Fruit fly (Drosophila melanogaster) whole organism, pupa: ENCODE results near the gene CARPA.

Experiments used
- CG10348 ChIP-seq: fragments of 200-800 bp; sonication (Bioruptor generic); IDR thresholded peaks from 2 replicates; pipeline ENCODE4 v1.3.6; 2022; ENCODE audit warnings: missing biosample characterization, missing genetic modification characterization
- CG12605 ChIP-seq: fragments of 200-800 bp; sonication (Bioruptor generic); IDR thresholded peaks from 2 replicates; pipeline ENCODE4 v1.3.6; 2022; ENCODE audit warnings: missing biosample characterization, missing genetic modification characterization
- CG13204 ChIP-seq: fragments of 200-800 bp; sonication (Bioruptor generic); optimal IDR thresholded peaks from 2 replicates; lab custom pipeline; 2018; ENCODE audit warnings: missing biosample characterization, mild to moderate bottlenecking, missing genetic modification characterization, moderate library complexity
- CG14655 ChIP-seq: fragments of 200-800 bp; sonication (Bioruptor generic); optimal IDR thresholded peaks from 3 replicates; lab custom pipeline; 2017; ENCODE audit warnings: mild to moderate bottlenecking, missing biosample characterization, missing genetic modification reagents, missing genetic modification characterization
- CG15710 ChIP-seq: fragments of 200-800 bp; sonication (Bioruptor generic); optimal IDR thresholded peaks from 2 replicates; lab custom pipeline; 2018; ENCODE audit warnings: missing biosample characterization, mild to moderate bottlenecking, missing genetic modification characterization, moderate library complexity
- CG17806 ChIP-seq: fragments of 200-800 bp; sonication (Bioruptor generic); optimal IDR thresholded peaks from 2 replicates; lab custom pipeline; 2018; ENCODE audit warnings: missing biosample characterization, mild to moderate bottlenecking, missing genetic modification characterization, moderate library complexity
- CG32121 ChIP-seq: fragments of 200-800 bp; sonication (Bioruptor generic); IDR thresholded peaks from 2 replicates; pipeline ENCODE4 v1.3.6; 2022; ENCODE audit warnings: missing biosample characterization, missing genetic modification characterization
- CG34367 ChIP-seq: fragments of 200-800 bp; sonication (Bioruptor generic); optimal IDR thresholded peaks from 2 replicates; lab custom pipeline; 2018; ENCODE audit warnings: missing biosample characterization, mild to moderate bottlenecking, missing genetic modification characterization
- CG4496 ChIP-seq: fragments of 200-800 bp; sonication (Bioruptor generic); IDR thresholded peaks from 3 replicates; pipeline ENCODE4 v1.3.6; 2022; ENCODE audit warnings: missing biosample characterization, missing genetic modification characterization
- CG8159 ChIP-seq: fragments of 200-800 bp; sonication (Bioruptor generic); optimal IDR thresholded peaks from 3 replicates; lab custom pipeline; 2018; ENCODE audit warnings: missing biosample characterization, mild to moderate bottlenecking, missing genetic modification characterization, moderate library complexity
- CG8301 ChIP-seq: fragments of 200-800 bp; sonication (Bioruptor generic); optimal IDR thresholded peaks from 2 replicates; lab custom pipeline; 2018; ENCODE audit warnings: missing biosample characterization, mild to moderate bottlenecking, missing genetic modification characterization
- CG9948 ChIP-seq: fragments of 200-800 bp; sonication (Bioruptor generic); optimal IDR thresholded peaks from 2 replicates; lab custom pipeline; 2018; ENCODE audit warnings: missing biosample characterization, mild to moderate bottlenecking, missing genetic modification characterization, moderate library complexity
- D1 ChIP-seq: fragments of 200-800 bp; sonication (Bioruptor generic); optimal IDR thresholded peaks from 2 replicates; lab custom pipeline; 2018; ENCODE audit warnings: missing biosample characterization, mild to moderate bottlenecking, missing genetic modification characterization, moderate library complexity
- EcR ChIP-seq: fragments of 200-800 bp; sonication (Bioruptor generic); optimal IDR thresholded peaks from 3 replicates; lab custom pipeline; 2019; ENCODE audit warnings: missing biosample characterization, missing genetic modification characterization, mild to moderate bottlenecking, moderate library complexity, missing genetic modification reagents
- Ets98B ChIP-seq: fragments of 200-800 bp; sonication (Bioruptor generic); IDR thresholded peaks from 2 replicates; pipeline ENCODE4 v1.3.6; 2022; ENCODE audit warnings: missing biosample characterization, missing genetic modification characterization
- Pif1A ChIP-seq: fragments of 200-800 bp; sonication (Bioruptor generic); optimal IDR thresholded peaks from 3 replicates; lab custom pipeline; 2016; ENCODE audit warnings: missing biosample characterization, missing genetic modification characterization
- Pif1B ChIP-seq: fragments of 200-800 bp; sonication (Bioruptor generic); optimal IDR thresholded peaks from 3 replicates; lab custom pipeline; 2016; ENCODE audit warnings: missing biosample characterization, missing genetic modification characterization
- Snoo ChIP-seq: fragments of 200-800 bp; sonication (Bioruptor generic); optimal IDR thresholded peaks from 3 replicates; lab custom pipeline; 2017; ENCODE audit warnings: missing biosample characterization, mild to moderate bottlenecking, missing genetic modification characterization, inconsistent platforms
- fd96Ca ChIP-seq: fragments of 200-800 bp; sonication (Bioruptor generic); IDR thresholded peaks from 3 replicates; pipeline ENCODE4 v1.3.6; 2022; ENCODE audit warnings: missing biosample characterization, missing genetic modification characterization
- gl ChIP-seq: fragments of 200-800 bp; sonication (Bioruptor generic); optimal IDR thresholded peaks from 2 replicates; lab custom pipeline; 2018; ENCODE audit warnings: missing biosample characterization, mild to moderate bottlenecking, missing genetic modification characterization
- rn ChIP-seq: fragments of 200-800 bp; sonication (Bioruptor generic); IDR thresholded peaks from 2 replicates; pipeline ENCODE4 v1.3.6; 2022; ENCODE audit warnings: missing biosample characterization, missing genetic modification characterization

Gene CARPA

DNA sequence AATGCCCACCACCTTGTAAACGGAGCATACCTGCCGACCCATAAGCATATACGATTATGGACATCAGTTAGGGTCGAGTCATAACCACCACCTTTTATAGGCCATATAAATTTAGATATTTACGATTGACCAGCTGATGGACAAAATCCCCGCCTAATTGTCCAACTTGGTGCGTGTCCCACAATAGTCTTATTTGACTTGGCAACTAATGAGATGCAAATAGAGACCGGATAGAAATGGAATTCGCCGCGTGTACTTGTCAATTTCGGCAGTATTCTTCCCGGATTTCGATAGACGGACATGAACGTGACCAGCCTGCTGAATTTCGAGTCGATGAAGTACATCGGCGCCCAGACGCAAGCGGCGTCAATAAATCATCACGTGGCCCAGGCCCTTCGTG lies 58.4 kb downstream of the CARPA start, which contains the start of gene Ir7g:
TSS of gene Ir7g (plus strand) at position 301 of the 400 bp plus-strand sequence.
- TF ChIP-seq CG32121 (GFP tag; lab: Robert Waterston, UW) (no peak), CG8301 (tag; lab: Kevin White, UChicago) (no peak), CG15710 (tag; lab: Kevin White, UChicago) (no peak), CG14655 (GFP tag; lab: Kevin White, UChicago) (no peak)

DNA sequence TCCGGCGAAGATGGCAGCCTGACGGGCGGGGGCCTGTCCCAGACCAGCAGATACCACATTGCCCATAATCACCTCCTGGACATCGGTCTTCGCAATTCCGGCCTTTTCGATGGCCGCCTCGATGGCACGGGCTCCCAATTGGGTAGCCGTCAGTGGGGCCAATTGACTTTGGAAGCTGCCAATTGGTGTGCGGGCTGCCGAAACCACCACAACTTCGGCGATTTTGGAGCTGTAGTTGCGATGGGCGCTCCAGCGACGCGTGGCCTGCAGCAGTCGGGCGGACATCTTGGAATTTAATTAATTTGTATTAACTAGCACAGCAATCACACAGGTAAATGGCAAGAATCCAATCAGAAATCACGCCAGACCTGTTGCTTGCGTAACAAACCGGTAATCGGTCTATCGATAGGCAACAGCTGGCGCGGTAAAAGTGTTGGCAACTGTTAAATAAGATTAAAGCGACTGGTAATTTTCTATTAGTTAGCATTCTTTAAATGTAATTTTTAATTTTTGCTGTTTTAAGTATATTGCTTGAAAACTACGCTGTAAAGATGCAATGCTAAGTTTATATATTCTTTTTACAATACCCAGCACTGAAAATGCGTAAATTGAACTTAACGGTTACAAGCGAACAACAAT lies 62.5 kb downstream of the CARPA start, which contains the start of gene Acat1:
TSS of gene Acat1 (minus strand) at position 400 of the 639 bp plus-strand sequence.
- TF ChIP-seq CG34367 (tag; lab: Kevin White, UChicago) (peak; percentile 47), CG14655 (GFP tag; lab: Kevin White, UChicago) (peak; percentile 55), fd96Ca (no peak), EcR (no peak), Ets98B (GFP tag; lab: Robert Waterston, UW) (peak; percentile 62; the same call in 1 of the 2 replicates), CG8159 (tag; lab: Kevin White, UChicago) (peak; percentile 52), CG12605 (GFP tag; lab: Robert Waterston, UW) (peak; percentile 52), Snoo (tag; lab: Kevin White, UChicago) (no peak), gl (tag; lab: Kevin White, UChicago) (no peak), CG32121 (GFP tag; lab: Robert Waterston, UW) (peak; percentile 48; the same call in 1 of the 2 replicates), CG4496 (peak; percentile 78), D1 (tag; lab: Kevin White, UChicago) (peak; percentile 32), CG10348 (no peak), CG9948 (no peak), Pif1B (GFP tag; lab: Kevin White, UChicago) (peak; percentile 81), rn (peak; percentile 63; the same call in 1 of the 2 replicates), CG15710 (tag; lab: Kevin White, UChicago) (peak; percentile 55), CG17806 (tag; lab: Kevin White, UChicago) (peak; percentile 65), Pif1A (peak; percentile 80), CG13204 (GFP tag; lab: Kevin White, UChicago) (no peak), CG8301 (tag; lab: Kevin White, UChicago) (peak; percentile 52)
- TF ChIP-seq, all 21 proteins: peak for 14

dm6 chrX:7891596-7892538 lies 65.9 kb downstream of the CARPA start, which contains the start of gene Nek2:
Nek2 (minus strand) TSS chrX:7891646.
- TF ChIP-seq Snoo (tag; lab: Kevin White, UChicago) = peak; percentile 23
- peak; percentile 7 for TF ChIP-seq CG15710 (tag; lab: Kevin White, UChicago)
- TF ChIP-seq gl (tag; lab: Kevin White, UChicago) = no peak
- peak; percentile 22 for TF ChIP-seq CG34367 (tag; lab: Kevin White, UChicago)
- TF ChIP-seq Pif1B (GFP tag; lab: Kevin White, UChicago) = peak; percentile 26
- TF ChIP-seq Pif1A = peak; percentile 15
- peak; percentile 32 for TF ChIP-seq CG9948
- TF ChIP-seq D1 (tag; lab: Kevin White, UChicago) = peak; percentile 1
- TF ChIP-seq Ets98B (GFP tag; lab: Robert Waterston, UW) = no peak
- TF ChIP-seq CG4496 = no peak
- peak; percentile 38 for TF ChIP-seq CG8301 (tag; lab: Kevin White, UChicago)
- TF ChIP-seq fd96Ca = no peak
- TF ChIP-seq CG8159 (tag; lab: Kevin White, UChicago) = peak; percentile 40
- no peak for TF ChIP-seq CG10348
- peak; percentile 32 for TF ChIP-seq EcR
- peak; percentile 48 for TF ChIP-seq CG14655 (GFP tag; lab: Kevin White, UChicago)
